Worm (Caenorhabditis elegans) whole organism, L4 larva: ENCODE results near the gene F27D9.7.

ENCODE experiments used
- R02D3.7 ChIP-seq: fragments of 150-350 bp; sonication (generic microtip); optimal IDR thresholded peaks from 3 replicates; lab custom pipeline; 2014; ENCODE audit warnings: missing biosample characterization, missing genetic modification characterization
- aha-1 ChIP-seq: fragments of 150-350 bp; peaks from one replicate; lab custom pipeline; 2014; ENCODE audit warnings: missing biosample characterization, missing genetic modification characterization
- arid-1 ChIP-seq: fragments of 200-800 bp; sonication (Bioruptor generic); conservative IDR thresholded peaks from 2 replicates; pipeline ENCODE4 v1.3.6; 2022; ENCODE audit warnings: missing genetic modification reagents, missing genetic modification characterization, missing compliant biosample characterization
- lir-3 ChIP-seq: sonication (generic microtip); optimal IDR thresholded peaks from 2 replicates; lab custom pipeline; 2016; ENCODE audit warnings: mild to moderate bottlenecking, missing genetic modification characterization, missing compliant biosample characterization
- nhr-41 ChIP-seq: fragments of 200-800 bp; sonication (Bioruptor generic); IDR thresholded peaks from 2 replicates; pipeline ENCODE4 v1.3.6; 2022; ENCODE audit warnings: missing genetic modification reagents, missing genetic modification characterization, missing compliant biosample characterization
- unc-39 ChIP-seq: sonication (generic microtip); optimal IDR thresholded peaks from 2 replicates; lab custom pipeline; 2017; ENCODE audit warnings: missing biosample characterization, missing genetic modification characterization

Gene F27D9.7

DNA sequence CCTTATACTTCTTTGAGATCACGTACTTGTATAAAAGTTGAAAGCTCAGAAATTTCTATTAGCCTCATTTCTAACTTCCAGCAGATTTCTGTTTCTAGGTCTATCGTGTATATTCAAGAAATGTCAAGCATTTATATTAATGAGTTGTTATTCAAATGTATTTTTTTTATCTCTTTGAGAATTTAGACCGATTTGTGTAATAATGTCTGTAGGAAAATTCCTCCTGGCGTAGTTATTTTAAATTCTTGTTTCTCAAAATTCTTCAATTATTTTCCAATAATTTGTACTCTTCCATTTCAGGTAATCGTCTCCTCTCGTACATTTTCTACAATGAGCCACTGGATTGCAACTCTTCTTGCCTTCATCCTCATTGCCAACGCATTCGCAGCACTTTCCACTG lies 43.2 kb downstream of the F27D9.7 start, which contains the start of gene nlp-61:
TSS of gene nlp-61 (plus strand) at position 301 of the 400 bp plus-strand sequence.
- no peak for TF ChIP-seq R02D3.7 (tag; lab: Kevin White, UChicago)
- TF ChIP-seq arid-1 = no peak
- no peak for TF ChIP-seq lir-3 (tag; lab: Kevin White, UChicago)
- TF ChIP-seq unc-39 = no peak
- TF ChIP-seq aha-1 = peak; percentile 76
- TF ChIP-seq nhr-41 = no peak
